Fruit fly (Drosophila melanogaster) whole organism, embryonic: ENCODE results near the gene TBC1d7.

Experiments
- Bgb ChIP-seq: fragments of 200-800 bp; sonication (Bioruptor generic); IDR thresholded peaks from 2 replicates; pipeline ENCODE4 v1.3.6; 2022; ENCODE audit warnings: missing biosample characterization, missing genetic modification characterization; ENCODE audit not compliant: partially characterized antibody
- CG1024 ChIP-seq: fragments of 200-800 bp; sonication (Bioruptor generic); IDR thresholded peaks from 2 replicates; pipeline ENCODE4 v1.3.6; 2022; ENCODE audit warnings: missing biosample characterization, missing genetic modification characterization
- CG11085 ChIP-seq: fragments of 200-800 bp; sonication (Bioruptor generic); IDR thresholded peaks from 2 replicates; pipeline ENCODE4 v1.3.6; 2022; ENCODE audit warnings: missing biosample characterization, missing genetic modification characterization
- CG11398 ChIP-seq: fragments of 200-800 bp; sonication (Bioruptor generic); optimal IDR thresholded peaks from 2 replicates; lab custom pipeline; 2016; ENCODE audit warnings: missing biosample characterization, missing genetic modification characterization
- CG12391 ChIP-seq: fragments of 200-800 bp; sonication (Bioruptor generic); optimal IDR thresholded peaks from 3 replicates; lab custom pipeline; 2018; ENCODE audit warnings: missing biosample characterization, mild to moderate bottlenecking, missing genetic modification characterization, moderate library complexity
- CG14050 ChIP-seq: fragments of 200-800 bp; sonication (Bioruptor generic); IDR thresholded peaks from 3 replicates; pipeline ENCODE4 v1.3.6; 2022; ENCODE audit warnings: missing biosample characterization, missing genetic modification characterization
- CG14441 ChIP-seq: fragments of 200-800 bp; sonication (Bioruptor generic); IDR thresholded peaks from 2 replicates; pipeline ENCODE4 v1.3.6; 2022; ENCODE audit warnings: missing biosample characterization, missing genetic modification characterization
- CG15073 ChIP-seq: fragments of 200-800 bp; sonication (Bioruptor generic); optimal IDR thresholded peaks from 2 replicates; lab custom pipeline; 2016; ENCODE audit warnings: missing biosample characterization, missing genetic modification characterization
- CG15601 ChIP-seq: fragments of 200-800 bp; sonication (Bioruptor generic); optimal IDR thresholded peaks from 3 replicates; lab custom pipeline; 2019; ENCODE audit warnings: missing biosample characterization, mild to moderate bottlenecking, missing genetic modification characterization, moderate library complexity
- CG15696 ChIP-seq: fragments of 200-800 bp; sonication (Bioruptor generic); optimal IDR thresholded peaks from 2 replicates; lab custom pipeline; 2019; ENCODE audit warnings: missing biosample characterization, mild to moderate bottlenecking, missing genetic modification characterization, moderate library complexity
- CG1602 ChIP-seq: fragments of 200-800 bp; sonication (Bioruptor generic); optimal IDR thresholded peaks from 3 replicates; lab custom pipeline; 2016; ENCODE audit warnings: missing biosample characterization, missing genetic modification characterization
- CG17359 ChIP-seq: fragments of 200-800 bp; sonication (Bioruptor generic); optimal IDR thresholded peaks from 3 replicates; lab custom pipeline; 2018; ENCODE audit warnings: missing biosample characterization, mild to moderate bottlenecking, missing genetic modification characterization, moderate library complexity
- CG1792 ChIP-seq: fragments of 200-800 bp; sonication (Bioruptor generic); optimal IDR thresholded peaks from 2 replicates; lab custom pipeline; 2016; ENCODE audit warnings: missing biosample characterization, missing genetic modification characterization
- CG30403 ChIP-seq: fragments of 200-800 bp; sonication (Bioruptor generic); optimal IDR thresholded peaks from 3 replicates; lab custom pipeline; 2016; ENCODE audit warnings: missing biosample characterization, missing genetic modification characterization
- CG5953 ChIP-seq: fragments of 200-800 bp; sonication (Bioruptor generic); IDR thresholded peaks from 2 replicates; pipeline ENCODE4 v1.3.6; 2022; ENCODE audit warnings: missing biosample characterization, missing genetic modification characterization
- CG6765 ChIP-seq: fragments of 200-800 bp; sonication (Bioruptor generic); optimal IDR thresholded peaks from 3 replicates; lab custom pipeline; 2017; ENCODE audit warnings: missing biosample characterization, mild to moderate bottlenecking, missing genetic modification characterization
- CG7928 ChIP-seq: fragments of 200-800 bp; sonication (Bioruptor generic); optimal IDR thresholded peaks from 2 replicates; lab custom pipeline; 2017; ENCODE audit warnings: missing biosample characterization, mild to moderate bottlenecking, missing genetic modification characterization
- CG8765 ChIP-seq: fragments of 200-800 bp; sonication (Bioruptor generic); IDR thresholded peaks from 2 replicates; pipeline ENCODE4 v1.3.6; 2022; ENCODE audit warnings: missing biosample characterization, missing genetic modification characterization
- CG9437 ChIP-seq: fragments of 200-800 bp; sonication (Bioruptor generic); optimal IDR thresholded peaks from 2 replicates; lab custom pipeline; 2018; ENCODE audit warnings: missing biosample characterization, mild to moderate bottlenecking, missing genetic modification characterization
- Dip3 ChIP-seq: fragments of 200-800 bp; sonication (Bioruptor generic); optimal IDR thresholded peaks from 3 replicates; lab custom pipeline; 2016; ENCODE audit warnings: missing biosample characterization, missing genetic modification characterization
- Dll ChIP-seq: fragments of 200-800 bp; sonication (Bioruptor generic); IDR thresholded peaks from 4 replicates; pipeline ENCODE4 v1.3.6; 2022; ENCODE audit warnings: missing biosample characterization, missing genetic modification characterization; ENCODE audit not compliant: partially characterized antibody
- E2f1 ChIP-seq: fragments of 200-800 bp; sonication (Bioruptor generic); IDR thresholded peaks from 2 replicates; pipeline ENCODE4 v1.3.6; 2022; ENCODE audit warnings: missing biosample characterization, missing genetic modification characterization
- H2.0 ChIP-seq: fragments of 200-800 bp; sonication (Bioruptor generic); IDR thresholded peaks from 2 replicates; pipeline ENCODE4 v1.3.6; 2022; ENCODE audit warnings: missing biosample characterization, missing genetic modification characterization
- HmgZ ChIP-seq: fragments of 200-800 bp; sonication (Bioruptor generic); optimal IDR thresholded peaks from 2 replicates; lab custom pipeline; 2018; ENCODE audit warnings: missing biosample characterization, mild to moderate bottlenecking, missing genetic modification characterization
- Poxn ChIP-seq: fragments of 200-800 bp; sonication (Bioruptor generic); IDR thresholded peaks from 2 replicates; pipeline ENCODE4 v1.3.6; 2022; ENCODE audit warnings: missing biosample characterization, missing genetic modification characterization
- Vsx1 ChIP-seq: fragments of 200-800 bp; sonication (Bioruptor generic); optimal IDR thresholded peaks from 2 replicates; lab custom pipeline; 2017; ENCODE audit warnings: missing biosample characterization, mild to moderate bottlenecking, missing genetic modification characterization, missing genetic modification reagents
- amos ChIP-seq: fragments of 200-800 bp; sonication (Bioruptor generic); IDR thresholded peaks from 2 replicates; pipeline ENCODE4 v1.3.6; 2022; ENCODE audit warnings: missing biosample characterization, missing genetic modification characterization; ENCODE audit not compliant: partially characterized antibody
- aop ChIP-seq: fragments of 200-800 bp; sonication (Bioruptor generic); IDR thresholded peaks from 2 replicates; pipeline ENCODE4 v1.3.6; 2022; ENCODE audit warnings: missing biosample characterization, missing genetic modification characterization
- bowl ChIP-seq: fragments of 200-800 bp; sonication (Bioruptor generic); IDR thresholded peaks from 2 replicates; pipeline ENCODE4 v1.3.6; 2022; ENCODE audit warnings: missing biosample characterization, missing genetic modification characterization
- btn ChIP-seq: fragments of 200-800 bp; sonication (Bioruptor generic); optimal IDR thresholded peaks from 2 replicates; lab custom pipeline; 2016; ENCODE audit warnings: missing biosample characterization, missing genetic modification characterization
- cato ChIP-seq: fragments of 200-800 bp; sonication (Bioruptor generic); optimal IDR thresholded peaks from 2 replicates; lab custom pipeline; 2016; ENCODE audit warnings: missing biosample characterization, missing genetic modification characterization, borderline replicate concordance
- crol ChIP-seq: fragments of 200-800 bp; sonication (Bioruptor generic); IDR thresholded peaks from 2 replicates; pipeline ENCODE4 v1.3.6; 2022; ENCODE audit warnings: missing biosample characterization, missing genetic modification characterization
- dan ChIP-seq: fragments of 200-800 bp; sonication (Bioruptor generic); IDR thresholded peaks from 2 replicates; pipeline ENCODE4 v1.3.6; 2022; ENCODE audit warnings: missing biosample characterization, missing genetic modification characterization
- dati ChIP-seq: fragments of 200-800 bp; sonication (Bioruptor generic); IDR thresholded peaks from 2 replicates; pipeline ENCODE4 v1.3.6; 2022; ENCODE audit warnings: missing biosample characterization, missing genetic modification characterization
- disco-r ChIP-seq: fragments of 200-800 bp; sonication (Bioruptor generic); optimal IDR thresholded peaks from 2 replicates; lab custom pipeline; 2016; ENCODE audit warnings: missing biosample characterization, missing genetic modification characterization
- dmrt11E ChIP-seq: fragments of 200-800 bp; sonication (Bioruptor generic); optimal IDR thresholded peaks from 3 replicates; lab custom pipeline; 2018; ENCODE audit warnings: missing biosample characterization, mild to moderate bottlenecking, missing genetic modification characterization, moderate library complexity
- fd96Cb ChIP-seq: fragments of 200-800 bp; sonication (Bioruptor generic); optimal IDR thresholded peaks from 2 replicates; lab custom pipeline; 2018; ENCODE audit warnings: missing biosample characterization, mild to moderate bottlenecking, missing genetic modification characterization, moderate library complexity
- gem ChIP-seq: fragments of 200-800 bp; sonication (Bioruptor generic); optimal IDR thresholded peaks from 2 replicates; lab custom pipeline; 2019; ENCODE audit warnings: missing biosample characterization, mild to moderate bottlenecking, missing genetic modification characterization, moderate library complexity
- grn ChIP-seq: fragments of 200-800 bp; sonication (Bioruptor generic); optimal IDR thresholded peaks from 3 replicates; lab custom pipeline; 2017; ENCODE audit warnings: missing biosample characterization, missing genetic modification characterization
- hth ChIP-seq: fragments of >200 bp; optimal IDR thresholded peaks from 2 replicates; lab custom pipeline; 2017; ENCODE audit warnings: inconsistent platforms
- kni ChIP-seq: fragments of 200-800 bp; sonication (Bioruptor generic); optimal IDR thresholded peaks from 3 replicates; lab custom pipeline; 2017; ENCODE audit warnings: mild to moderate bottlenecking, missing biosample characterization, missing genetic modification reagents, missing genetic modification characterization
- nom ChIP-seq: fragments of 200-800 bp; sonication (Bioruptor generic); optimal IDR thresholded peaks from 2 replicates; lab custom pipeline; 2017; ENCODE audit warnings: missing biosample characterization, missing genetic modification characterization, mild to moderate bottlenecking, moderate library complexity, missing genetic modification reagents
- onecut ChIP-seq: fragments of 200-800 bp; sonication (Bioruptor generic); IDR thresholded peaks from 2 replicates; pipeline ENCODE4 v1.3.6; 2022; ENCODE audit warnings: missing biosample characterization, missing genetic modification characterization
- pzg ChIP-seq: fragments of 200-800 bp; sonication (Bioruptor generic); optimal IDR thresholded peaks from 3 replicates; lab custom pipeline; 2018; ENCODE audit warnings: missing biosample characterization, mild to moderate bottlenecking, missing genetic modification characterization, moderate library complexity
- ranshi ChIP-seq: fragments of 200-800 bp; sonication (Bioruptor generic); IDR thresholded peaks from 2 replicates; pipeline ENCODE4 v1.3.6; 2022; ENCODE audit warnings: missing biosample characterization, missing genetic modification characterization
- ro ChIP-seq: fragments of 200-800 bp; sonication (Bioruptor generic); IDR thresholded peaks from 2 replicates; pipeline ENCODE4 v1.3.6; 2022; ENCODE audit warnings: missing biosample characterization, missing genetic modification characterization
- sr ChIP-seq: fragments of 200-800 bp; sonication (Bioruptor generic); IDR thresholded peaks from 3 replicates; pipeline ENCODE4 v1.3.6; 2022; ENCODE audit warnings: missing biosample characterization, missing genetic modification characterization
- wek ChIP-seq: fragments of 200-800 bp; sonication (Bioruptor generic); optimal IDR thresholded peaks from 3 replicates; lab custom pipeline; 2018; ENCODE audit warnings: missing biosample characterization, mild to moderate bottlenecking, missing genetic modification characterization, moderate library complexity
- zfh2 ChIP-seq: fragments of 200-800 bp; sonication (Bioruptor generic); optimal IDR thresholded peaks from 2 replicates; lab custom pipeline; 2016; ENCODE audit warnings: missing biosample characterization, missing genetic modification characterization

Gene TBC1d7

dm6 chr3R:24151924-24152809, 9.4 kb upstream of the TBC1d7 start, which contains the start of the genes p38a and CG6178 (continued):
- peak; percentile 76 for TF ChIP-seq Dip3 (GFP tag; lab: Kevin White, UChicago)
- peak; percentile 88 for TF ChIP-seq Poxn (GFP tag; lab: Robert Waterston, UW)
- TF ChIP-seq aop (GFP tag; lab: Robert Waterston, UW), result peak; percentile 63; the same call in 1 of the 2 replicates
- TF ChIP-seq Vsx1 (GFP tag; lab: Kevin White, UChicago), result peak; percentile 89
- peak; percentile 56 for TF ChIP-seq wek (GFP tag; lab: Kevin White, UChicago)
- TF ChIP-seq CG1024 (GFP tag; lab: Robert Waterston, UW), result peak; percentile 83
- peak; percentile 81 for TF ChIP-seq onecut (GFP tag; lab: Robert Waterston, UW)
- TF ChIP-seq HmgZ (tag; lab: Kevin White, UChicago), result peak; percentile 91
- TF ChIP-seq dmrt11E (tag; lab: Kevin White, UChicago), result peak; percentile 95
- TF ChIP-seq CG17359 (tag; lab: Kevin White, UChicago), result peak; percentile 97
- TF ChIP-seq CG12391 (tag; lab: Kevin White, UChicago), result peak; percentile 98
- peak; percentile 99 for TF ChIP-seq gem (tag; lab: Kevin White, UChicago)
- TF ChIP-seq CG11398 (GFP tag; lab: Kevin White, UChicago), result peak; percentile 1
- peak; percentile 94 for TF ChIP-seq nom (GFP tag; lab: Kevin White, UChicago)
- peak; percentile 84 for TF ChIP-seq cato (GFP tag; lab: Kevin White, UChicago)
- TF ChIP-seq bowl (GFP tag; lab: Robert Waterston, UW), result peak; percentile 90
- peak; percentile 84 for TF ChIP-seq grn (GFP tag; lab: Kevin White, UChicago)
- peak; percentile 95 for TF ChIP-seq CG15601
- peak; percentile 92 for TF ChIP-seq CG15696 (tag; lab: Kevin White, UChicago)
- TF ChIP-seq CG1602, result peak; percentile 93
- TF ChIP-seq ranshi, result peak; percentile 97
- TF ChIP-seq sr (GFP tag; lab: Robert Waterston, UW), result peak; percentile 68; the same call in 2 of the 3 replicates
- no peak for TF ChIP-seq hth (lab: Kevin White, UChicago)
- peak; percentile 96 for TF ChIP-seq CG9437 (GFP tag; lab: Kevin White, UChicago)
- peak; percentile 96 for TF ChIP-seq CG14050
- no peak for TF ChIP-seq kni (GFP tag; lab: Kevin White, UChicago)
- TF ChIP-seq btn (GFP tag; lab: Kevin White, UChicago), result no peak
- TF ChIP-seq CG5953 (GFP tag; lab: Robert Waterston, UW), result peak; percentile 94
- TF ChIP-seq dati (GFP tag; lab: Robert Waterston, UW), result peak; percentile 84
- TF ChIP-seq pzg (GFP tag; lab: Kevin White, UChicago), result peak; percentile 52
- peak; percentile 97 for TF ChIP-seq CG11085 (GFP tag; lab: Robert Waterston, UW)
- TF ChIP-seq CG1792 (GFP tag; lab: Kevin White, UChicago), result no peak
- TF ChIP-seq CG6765 (GFP tag; lab: Kevin White, UChicago), result peak; percentile 95
- peak; percentile 92 for TF ChIP-seq ro (GFP tag; lab: Robert Waterston, UW)
- peak; percentile 94 for TF ChIP-seq H2.0 (GFP tag; lab: Robert Waterston, UW)
- peak; percentile 74 for TF ChIP-seq CG7928
- TF ChIP-seq Bgb (GFP tag; lab: Robert Waterston, UW), result peak; percentile 8; the same call in 1 of the 2 replicates
- TF ChIP-seq CG15073 (GFP tag; lab: Kevin White, UChicago), result peak; percentile 61
- peak; percentile 78 for TF ChIP-seq CG8765
- TF ChIP-seq E2f1 (GFP tag; lab: Robert Waterston, UW), result peak; percentile 97
- TF ChIP-seq fd96Cb (tag; lab: Kevin White, UChicago), result peak; percentile 98
- TF ChIP-seq disco-r, result no peak
- no peak for TF ChIP-seq Dll (GFP tag; lab: Robert Waterston, UW)
- 0 out of 2 replicates have a peak, but pooled peaks have one; percentile 29 for TF ChIP-seq dan
- TF ChIP-seq CG30403 (GFP tag; lab: Kevin White, UChicago), result peak; percentile 95
- TF ChIP-seq CG14441 (GFP tag; lab: Robert Waterston, UW), result peak; percentile 97
- no peak for TF ChIP-seq amos (GFP tag; lab: Robert Waterston, UW)
- peak; percentile 86 for TF ChIP-seq zfh2 (GFP tag; lab: Kevin White, UChicago)
- peak; percentile 57 for TF ChIP-seq crol
